Worm (Caenorhabditis elegans) whole organism, dauer: ENCODE results near the gene div-1.

ENCODE experiments used
- unc-62 ChIP-seq: sonication (generic microtip); optimal IDR thresholded peaks from 2 replicates; lab custom pipeline; 2017; ENCODE audit warnings: missing biosample characterization, missing genetic modification reagents, missing genetic modification characterization

The div-1 gene

DNA sequence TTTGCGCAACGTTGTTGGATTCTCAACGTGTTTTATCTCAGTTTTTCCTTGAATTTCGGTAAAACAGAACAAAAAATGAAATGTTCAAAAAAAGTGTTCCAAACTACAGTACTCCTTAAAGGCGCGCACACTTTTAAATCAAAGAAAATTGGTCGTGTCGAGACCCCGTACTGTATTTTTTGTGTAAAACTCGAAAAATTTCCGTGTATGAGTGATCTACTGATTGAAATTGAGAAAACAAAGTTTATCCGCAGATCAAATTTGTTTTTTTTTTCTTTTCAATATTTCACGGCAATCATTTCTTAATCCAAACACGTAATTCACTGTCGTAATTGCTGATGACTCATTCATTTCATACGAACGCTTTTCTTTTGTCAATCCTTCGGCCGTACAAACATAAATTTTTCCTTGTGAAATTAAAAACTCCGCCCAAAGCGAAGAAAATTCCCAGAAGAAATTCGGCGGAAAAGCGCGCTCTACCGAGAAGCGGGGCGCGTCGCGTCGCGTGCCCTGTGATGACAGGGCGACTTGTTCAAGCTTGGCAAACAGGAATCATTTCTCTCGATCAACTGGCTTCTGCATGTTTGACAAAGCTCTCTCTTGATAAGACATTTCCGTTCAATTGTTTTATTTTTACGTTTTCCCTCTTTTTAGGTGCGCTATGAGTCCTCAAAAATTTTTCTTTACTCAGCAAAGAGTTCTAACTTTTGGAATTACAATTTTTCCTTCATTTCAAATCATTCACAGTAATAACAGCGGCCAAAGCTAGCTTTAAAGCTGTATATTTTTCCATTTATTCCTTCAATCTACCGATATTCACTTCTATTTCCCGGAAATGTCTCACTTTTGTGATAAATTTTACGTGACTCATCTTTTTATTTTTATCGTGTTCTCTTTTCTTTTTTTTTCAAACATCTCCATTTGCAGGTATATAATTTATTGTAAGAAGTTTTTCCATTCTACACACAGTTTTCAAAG is 45.2 kb downstream of the div-1 start, which contains the start of gene chc-1:
TSS of gene chc-1 (plus strand) at position 928 of the 978 bp plus-strand sequence.
- TF ChIP-seq unc-62 (GFP tag; lab: Kevin White, UChicago) = no peak

DNA sequence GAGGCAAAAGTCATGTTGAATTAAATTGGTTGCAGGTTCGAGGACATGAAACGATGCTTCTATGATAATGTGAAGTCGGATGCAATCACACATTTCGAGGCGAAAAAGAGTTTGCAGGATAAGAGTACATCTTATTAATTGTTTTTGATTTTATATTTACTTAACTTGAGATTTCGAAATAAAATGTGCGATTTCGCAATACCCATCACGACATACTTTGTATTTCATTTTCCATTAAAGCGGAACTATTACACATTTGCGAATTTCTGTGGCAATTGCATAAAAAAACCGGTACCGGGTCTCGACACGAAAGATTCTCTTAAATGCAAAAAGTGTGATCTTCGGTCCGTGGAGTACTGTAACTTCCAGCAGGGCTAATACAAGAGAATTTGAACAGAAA is 46.0 kb downstream of the div-1 start:
- TF ChIP-seq unc-62 (GFP tag; lab: Kevin White, UChicago) = no peak

DNA sequence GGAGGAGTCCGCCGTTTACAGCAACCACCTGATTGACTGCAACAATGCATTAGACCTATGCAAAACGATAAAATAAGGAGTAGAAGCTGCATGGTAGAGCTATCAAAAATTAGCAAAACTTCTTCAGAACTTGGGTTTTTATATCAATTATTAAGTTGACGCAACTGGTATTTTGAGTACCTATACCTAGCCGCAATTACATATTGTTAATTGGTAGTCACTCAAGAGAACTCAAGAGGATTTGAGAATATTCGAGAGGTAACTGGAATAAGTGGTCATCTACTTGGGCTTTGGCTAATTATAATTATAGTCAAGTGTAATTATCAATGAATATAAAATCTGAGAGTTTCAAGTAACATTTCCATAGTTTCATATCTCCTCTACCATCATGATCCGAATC is 47.1 kb downstream of the div-1 start, which contains the start of the genes T20G5.13 and T20G5.12:
TSS of gene T20G5.13 (minus strand) at position 101 of the 400 bp plus-strand sequence.
TSS of gene T20G5.12 (plus strand) at position 370 of the 400 bp plus-strand sequence.
- TF ChIP-seq unc-62 (GFP tag; lab: Kevin White, UChicago) = no peak

DNA sequence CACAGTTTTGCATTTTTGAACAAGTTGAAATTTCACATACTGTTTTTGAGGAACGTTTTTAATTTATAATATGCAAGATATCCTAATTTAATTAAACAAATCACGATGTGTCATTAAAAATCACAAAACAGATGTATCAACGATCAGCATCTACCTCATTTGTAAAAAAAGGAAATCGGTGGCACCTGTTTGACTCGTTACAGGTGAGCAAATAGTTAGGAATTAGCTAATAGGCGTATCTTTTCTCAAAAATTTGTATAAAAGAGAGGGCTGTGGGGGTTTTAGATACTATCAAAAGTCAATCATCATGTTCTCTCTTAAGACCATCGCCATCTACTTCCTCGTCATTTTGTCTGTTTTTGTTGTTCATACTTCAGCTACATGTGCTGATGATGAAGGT is 49.3 kb downstream of the div-1 start, which contains the start of gene T20G5.8:
TSS of gene T20G5.8 (plus strand) at position 301 of the 400 bp plus-strand sequence.
- no peak for TF ChIP-seq unc-62 (GFP tag; lab: Kevin White, UChicago)

DNA sequence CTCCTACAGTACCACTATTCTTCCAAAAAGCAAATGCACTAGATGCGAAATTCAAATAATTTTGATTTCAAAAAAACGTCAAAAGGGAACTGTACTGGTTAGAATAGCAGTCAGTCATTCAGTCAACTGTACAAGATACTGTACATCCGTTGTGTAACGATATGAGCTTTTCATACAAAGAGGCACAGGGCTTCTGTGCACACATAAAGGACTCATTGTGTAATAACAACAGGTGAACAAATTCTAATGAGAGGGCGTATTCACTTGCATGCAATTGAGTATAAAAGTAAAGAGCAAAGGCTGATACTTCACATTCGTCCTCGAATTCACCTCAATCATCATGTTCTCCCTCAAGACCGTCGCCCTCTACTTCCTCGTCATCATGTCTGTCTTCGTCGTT is 50.9 kb downstream of the div-1 start, which contains the start of gene dod-6:
TSS of gene dod-6 (plus strand) at position 301 of the 400 bp plus-strand sequence.
- TF ChIP-seq unc-62 (GFP tag; lab: Kevin White, UChicago) = no peak

DNA sequence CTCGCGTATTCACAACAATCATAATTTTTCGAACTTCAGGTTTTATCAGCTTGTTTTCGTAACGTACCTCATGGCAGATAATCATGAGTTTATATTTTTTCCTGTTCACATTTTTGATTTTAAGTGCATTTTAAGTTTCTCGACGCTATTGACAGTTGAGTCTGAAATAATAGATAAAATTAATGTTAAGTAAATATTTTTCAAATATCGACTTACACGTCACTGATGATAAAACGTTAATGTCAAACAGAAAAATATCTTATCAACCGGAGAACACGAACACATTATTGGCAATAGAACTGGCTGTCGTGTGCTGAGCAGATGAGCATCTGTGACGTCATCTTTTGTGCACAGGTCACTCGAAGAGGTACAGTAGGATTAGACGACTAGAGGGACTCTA is 51.6 kb downstream of the div-1 start:
- no peak for TF ChIP-seq unc-62 (GFP tag; lab: Kevin White, UChicago)

DNA sequence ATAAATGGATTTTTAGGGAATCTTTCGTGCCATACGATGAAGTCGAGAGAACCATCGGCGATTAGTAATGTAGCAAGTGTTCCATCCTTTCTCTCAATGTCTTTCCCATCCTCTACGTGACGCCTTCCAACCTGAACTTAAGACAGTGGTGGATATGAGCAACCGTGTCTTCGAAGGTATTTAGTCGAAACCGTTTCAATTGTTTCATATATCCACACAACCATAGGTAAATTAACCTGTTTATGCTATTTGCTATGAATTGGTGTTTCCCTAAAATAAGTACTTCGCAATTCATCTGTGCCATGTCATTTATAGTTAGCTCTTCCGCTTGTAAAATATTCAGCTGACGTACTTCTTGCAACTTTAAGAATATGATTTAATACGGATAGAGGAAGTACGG is 52.4 kb downstream of the div-1 start:
- no peak for TF ChIP-seq unc-62 (GFP tag; lab: Kevin White, UChicago)
